Worm (Caenorhabditis elegans) whole organism, L3 larva: Measurements from ENCODE around the gene T22C8.3.

ENCODE experiments used
- daf-12 ChIP-seq: fragments of 150-350 bp; optimal IDR thresholded peaks from 2 replicates; lab custom pipeline; 2014; ENCODE audit warnings: missing biosample characterization, missing genetic modification reagents, missing genetic modification characterization
- mdl-1 ChIP-seq: fragments of 150-350 bp; optimal IDR thresholded peaks from 2 replicates; lab custom pipeline; 2014; ENCODE audit warnings: missing biosample characterization, missing genetic modification characterization
- ztf-11 ChIP-seq: fragments of 150-350 bp; optimal IDR thresholded peaks from 2 replicates; lab custom pipeline; 2014; ENCODE audit warnings: missing biosample characterization, missing genetic modification characterization

DNA sequence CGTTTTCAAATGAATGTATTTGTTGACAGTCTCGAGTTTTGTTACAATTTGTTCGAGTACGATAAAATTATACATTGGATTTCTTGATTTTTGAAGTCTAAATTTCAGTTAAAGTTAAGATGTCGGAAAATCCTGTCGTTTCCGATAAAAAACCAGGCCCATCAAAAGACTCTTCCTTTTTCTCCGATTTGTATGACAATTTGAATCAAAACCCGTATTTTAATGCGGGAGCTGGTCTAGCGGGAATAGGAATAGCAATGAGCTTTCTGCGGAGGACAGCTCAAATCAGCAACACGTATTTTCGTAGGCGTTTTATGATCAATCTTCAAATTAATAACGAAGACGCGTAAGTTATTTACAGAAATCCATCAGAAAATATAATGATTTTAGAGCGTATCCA is 50.8 kb downstream of the T22C8.3 start, which contains the start of gene bcs-1:
- no peak for TF ChIP-seq ztf-11
- TF ChIP-seq daf-12 (tag; lab: Kevin White, UChicago), result no peak
- no peak for TF ChIP-seq mdl-1 (tag; lab: Kevin White, UChicago)
